Worm (Caenorhabditis elegans): Measurements from ENCODE around the gene grd-1.

DNA sequence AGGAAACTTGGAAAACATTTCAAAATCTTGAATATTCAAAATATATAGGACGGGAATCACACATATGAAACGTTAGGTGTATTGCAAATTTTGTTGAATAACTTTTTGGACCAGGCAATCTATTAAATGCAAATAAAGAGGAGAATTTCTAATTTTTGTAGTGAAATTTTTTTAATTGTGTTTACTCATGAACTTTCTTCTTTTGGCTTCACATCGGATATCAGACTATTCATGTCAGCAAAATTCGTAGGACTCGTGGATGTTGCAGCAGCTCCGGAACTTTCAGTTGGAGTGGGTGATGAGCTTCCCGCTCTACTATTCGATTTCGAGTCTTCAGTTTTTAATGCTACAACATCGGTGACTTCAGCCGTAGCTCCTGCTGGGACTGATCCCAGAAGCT is 13.2 kb downstream of the grd-1 start:
- TF ChIP-seq ceh-88 (GFP tag; IDR thresholded peaks at IDR 0.05) (no peak), dpl-1 (GFP tag; optimal IDR thresholded peaks at IDR 0.05) (no peak), elt-3 (tag; optimal IDR thresholded peaks at IDR 0.05) (no peak), ama-1 (optimal IDR thresholded peaks at IDR 0.05) (no peak), mef-2 (tag; optimal IDR thresholded peaks at IDR 0.05) (no peak), unc-62 (GFP tag; optimal IDR thresholded peaks at IDR 0.05) (no peak), nhr-28 (tag; optimal IDR thresholded peaks at IDR 0.05) (no peak), skn-1 (tag; optimal IDR thresholded peaks at IDR 0.05) (no peak), snpc-4 (tag; optimal IDR thresholded peaks at IDR 0.05) (no peak), zip-4 (GFP tag; optimal IDR thresholded peaks at IDR 0.05) (no peak)

Data from whole organism, L1 larva.